Fruit fly (Drosophila melanogaster) whole organism, embryonic: Measurements from ENCODE around the gene CG15408.

Experiments
- Aef1 ChIP-seq: fragments of 200-800 bp; sonication (Bioruptor generic); IDR thresholded peaks from 3 replicates; pipeline ENCODE4 v1.3.6; 2022; ENCODE audit warnings: missing biosample characterization, missing genetic modification characterization
- CG10366 ChIP-seq: fragments of 200-800 bp; sonication (Bioruptor generic); IDR thresholded peaks from 2 replicates; pipeline ENCODE4 v1.3.6; 2022; ENCODE audit warnings: missing biosample characterization, missing genetic modification characterization
- CG12155 ChIP-seq: fragments of 200-800 bp; sonication (Bioruptor generic); optimal IDR thresholded peaks from 3 replicates; lab custom pipeline; 2016; ENCODE audit warnings: missing biosample characterization, missing genetic modification characterization
- CG12769 ChIP-seq: fragments of 200-800 bp; sonication (Bioruptor generic); optimal IDR thresholded peaks from 2 replicates; lab custom pipeline; 2019; ENCODE audit warnings: missing biosample characterization, mild to moderate bottlenecking, missing genetic modification characterization, moderate library complexity
- CG17385 ChIP-seq: fragments of 200-800 bp; sonication (Bioruptor generic); optimal IDR thresholded peaks from 3 replicates; lab custom pipeline; 2018; ENCODE audit warnings: missing biosample characterization, mild to moderate bottlenecking, missing genetic modification characterization
- CG17612 ChIP-seq: fragments of 200-800 bp; sonication (Bioruptor generic); IDR thresholded peaks from 2 replicates; pipeline ENCODE4 v1.3.6; 2022; ENCODE audit warnings: missing biosample characterization, missing genetic modification characterization
- CG18476 ChIP-seq: fragments of 200-800 bp; sonication (Bioruptor generic); optimal IDR thresholded peaks from 2 replicates; lab custom pipeline; 2016; ENCODE audit warnings: missing biosample characterization, mild to moderate bottlenecking, missing genetic modification characterization
- CG18619 ChIP-seq: fragments of 200-800 bp; sonication (Bioruptor generic); optimal IDR thresholded peaks from 3 replicates; lab custom pipeline; 2017; ENCODE audit warnings: missing biosample characterization, mild to moderate bottlenecking, missing genetic modification characterization
- CG33213 ChIP-seq: fragments of 200-800 bp; sonication (Bioruptor generic); optimal IDR thresholded peaks from 3 replicates; lab custom pipeline; 2016; ENCODE audit warnings: missing biosample characterization, missing genetic modification characterization
- CG3726 ChIP-seq: fragments of 200-800 bp; sonication (Bioruptor generic); IDR thresholded peaks from 3 replicates; pipeline ENCODE4, ENCODE4 v1.3.6; 2022; ENCODE audit warnings: missing biosample characterization, missing genetic modification characterization
- CG42726 ChIP-seq: fragments of 200-800 bp; sonication (Bioruptor generic); IDR thresholded peaks from 2 replicates; pipeline ENCODE4 v1.3.6; 2022; ENCODE audit warnings: missing biosample characterization, missing genetic modification characterization; ENCODE audit not compliant: partially characterized antibody
- CG4424 ChIP-seq: fragments of 200-800 bp; sonication (Bioruptor generic); optimal IDR thresholded peaks from 3 replicates; lab custom pipeline; 2016; ENCODE audit warnings: missing biosample characterization, missing genetic modification characterization
- CG7987 ChIP-seq: fragments of 200-800 bp; sonication (Bioruptor generic); optimal IDR thresholded peaks from 2 replicates; lab custom pipeline; 2018; ENCODE audit warnings: missing biosample characterization, mild to moderate bottlenecking, missing genetic modification characterization, moderate library complexity
- CG8290 ChIP-seq, 3 experiments: fragments of 200-800 bp; sonication (Bioruptor generic); optimal IDR thresholded peaks; 2 replicates each; lab custom pipeline; 2016 to 2019; ENCODE audit warnings: missing biosample characterization in 3 of 3, missing genetic modification characterization in 3 of 3, mild to moderate bottlenecking in 2 of 3, moderate library complexity in 1 of 3
- CG8478 ChIP-seq: fragments of >200 bp; optimal IDR thresholded peaks from 2 replicates; lab custom pipeline; 2018
- CG8765 ChIP-seq: fragments of 200-800 bp; sonication (Bioruptor generic); IDR thresholded peaks from 2 replicates; pipeline ENCODE4 v1.3.6; 2022; ENCODE audit warnings: missing biosample characterization, missing genetic modification characterization
- CG9215 ChIP-seq: fragments of 200-800 bp; sonication (Bioruptor generic); IDR thresholded peaks from 2 replicates; pipeline ENCODE4 v1.3.6; 2022; ENCODE audit warnings: missing biosample characterization, missing genetic modification characterization
- CG9727 ChIP-seq: fragments of 200-800 bp; sonication (Bioruptor generic); optimal IDR thresholded peaks from 3 replicates; lab custom pipeline; 2017; ENCODE audit warnings: missing biosample characterization, mild to moderate bottlenecking, missing genetic modification characterization
- CHES-1-like ChIP-seq: fragments of 200-800 bp; sonication (Bioruptor generic); optimal IDR thresholded peaks from 2 replicates; lab custom pipeline; 2016; ENCODE audit warnings: missing biosample characterization, missing genetic modification characterization
- D19A ChIP-seq: fragments of 200-800 bp; optimal IDR thresholded peaks from 3 replicates; lab custom pipeline; 2019; ENCODE audit warnings: missing biosample characterization, mild to moderate bottlenecking, missing genetic modification characterization, moderate library complexity
- Dip3 ChIP-seq: fragments of 200-800 bp; sonication (Bioruptor generic); optimal IDR thresholded peaks from 3 replicates; lab custom pipeline; 2016; ENCODE audit warnings: missing biosample characterization, missing genetic modification characterization
- Fer1 ChIP-seq: fragments of 200-800 bp; sonication (Bioruptor generic); optimal IDR thresholded peaks from 2 replicates; lab custom pipeline; 2017; ENCODE audit warnings: missing biosample characterization, mild to moderate bottlenecking, missing genetic modification characterization
- MTF-1 ChIP-seq: fragments of 200-800 bp; sonication (Bioruptor generic); optimal IDR thresholded peaks from 2 replicates; lab custom pipeline; 2018; ENCODE audit warnings: missing biosample characterization, mild to moderate bottlenecking, missing genetic modification characterization, borderline replicate concordance
- Max ChIP-seq: fragments of 200-800 bp; sonication (Bioruptor generic); optimal IDR thresholded peaks from 2 replicates; lab custom pipeline; 2016; ENCODE audit warnings: missing biosample characterization, mild to moderate bottlenecking, missing genetic modification characterization
- Oli ChIP-seq: fragments of 200-800 bp; sonication (Bioruptor generic); optimal IDR thresholded peaks from 2 replicates; lab custom pipeline; 2018; ENCODE audit warnings: missing biosample characterization, mild to moderate bottlenecking, missing genetic modification characterization, moderate library complexity
- Opbp ChIP-seq: fragments of 200-800 bp; sonication (Bioruptor generic); IDR thresholded peaks from 3 replicates; pipeline ENCODE4 v1.3.6; 2022; ENCODE audit warnings: missing biosample characterization, missing genetic modification characterization; ENCODE audit not compliant: partially characterized antibody
- Ptx1 ChIP-seq: fragments of 200-800 bp; sonication (Bioruptor generic); IDR thresholded peaks from 2 replicates; pipeline ENCODE4 v1.3.6; 2022; ENCODE audit warnings: missing biosample characterization, missing genetic modification characterization
- Rfx ChIP-seq: fragments of 200-800 bp; sonication (Bioruptor generic); IDR thresholded peaks from 2 replicates; pipeline ENCODE4 v1.3.6; 2022; ENCODE audit warnings: missing biosample characterization, missing genetic modification characterization
- Stat92E ChIP-seq, 3 experiments: fragments of >200 bp in 2 of 3; fragments of 200-800 bp in 1 of 3; sonication (Bioruptor generic) in 1 of 3; optimal IDR thresholded peaks; 2 replicates each; lab custom pipeline; 2017 to 2019; ENCODE audit warnings: missing biosample characterization in 3 of 3, missing genetic modification characterization in 3 of 3, mild to moderate bottlenecking in 1 of 3, moderate library complexity in 1 of 3
- ash1 ChIP-seq: fragments of 200-800 bp; sonication (Bioruptor generic); optimal IDR thresholded peaks from 2 replicates; lab custom pipeline; 2018; ENCODE audit warnings: missing biosample characterization, mild to moderate bottlenecking, missing genetic modification characterization
- danr ChIP-seq: fragments of 200-800 bp; sonication (Bioruptor generic); IDR thresholded peaks from 2 replicates; pipeline ENCODE4 v1.3.6; 2022; ENCODE audit warnings: missing biosample characterization, missing genetic modification characterization
- dm ChIP-seq: fragments of 200-800 bp; sonication (Bioruptor generic); optimal IDR thresholded peaks from 3 replicates; lab custom pipeline; 2016; ENCODE audit warnings: missing biosample characterization, missing genetic modification characterization
- ftz-f1 ChIP-seq: fragments of 200-800 bp; sonication (Bioruptor generic); optimal IDR thresholded peaks from 2 replicates; lab custom pipeline; 2016; ENCODE audit warnings: missing biosample characterization, missing genetic modification characterization
- gem ChIP-seq: fragments of 200-800 bp; sonication (Bioruptor generic); optimal IDR thresholded peaks from 2 replicates; lab custom pipeline; 2019; ENCODE audit warnings: missing biosample characterization, mild to moderate bottlenecking, missing genetic modification characterization, moderate library complexity
- ham ChIP-seq: fragments of 200-800 bp; sonication (Bioruptor generic); IDR thresholded peaks from 2 replicates; pipeline ENCODE4 v1.3.6; 2022; ENCODE audit warnings: missing biosample characterization, missing genetic modification characterization
- inv ChIP-seq: fragments of 200-800 bp; sonication (Bioruptor generic); IDR thresholded peaks from 2 replicates; pipeline ENCODE4 v1.3.6; 2022; ENCODE audit warnings: missing biosample characterization, missing genetic modification characterization; ENCODE audit not compliant: partially characterized antibody
- knrl ChIP-seq: fragments of 200-800 bp; sonication (Bioruptor generic); IDR thresholded peaks from 3 replicates; pipeline ENCODE4 v1.3.6; 2022; ENCODE audit warnings: missing biosample characterization, missing genetic modification characterization; ENCODE audit not compliant: partially characterized antibody
- maf-S ChIP-seq: fragments of 200-800 bp; sonication (Bioruptor generic); optimal IDR thresholded peaks from 2 replicates; lab custom pipeline; 2016; ENCODE audit warnings: missing biosample characterization, missing genetic modification characterization
- mam ChIP-seq: fragments of 200-800 bp; sonication (Bioruptor generic); optimal IDR thresholded peaks from 3 replicates; lab custom pipeline; 2016; ENCODE audit warnings: missing biosample characterization, missing genetic modification characterization
- nerfin-1 ChIP-seq: fragments of 200-800 bp; sonication (Bioruptor generic); optimal IDR thresholded peaks from 3 replicates; lab custom pipeline; 2019; ENCODE audit warnings: missing biosample characterization, mild to moderate bottlenecking, missing genetic modification characterization, moderate library complexity
- odd ChIP-seq: fragments of 200-800 bp; sonication (Bioruptor generic); optimal IDR thresholded peaks from 2 replicates; lab custom pipeline; 2017; ENCODE audit warnings: missing biosample characterization, mild to moderate bottlenecking, missing genetic modification characterization
- pan ChIP-seq, 4 experiments: fragments of >200 bp in 3 of 4; fragments of 200-800 bp in 1 of 4; sonication (Bioruptor generic) in 1 of 4; optimal IDR thresholded peaks in 3 of 4; IDR thresholded peaks in 1 of 4; 2 replicates each; pipeline versions ENCODE4 v1.3.6 to Lab custom; 2017 to 2022; ENCODE audit warnings: missing biosample characterization in 2 of 4, missing genetic modification characterization in 2 of 4, mixed read lengths in 1 of 4
- peb ChIP-seq: fragments of 200-800 bp; sonication (Bioruptor generic); IDR thresholded peaks from 2 replicates; pipeline ENCODE4 v1.3.6; 2022; ENCODE audit warnings: missing biosample characterization, missing genetic modification characterization
- pfk ChIP-seq: fragments of 200-800 bp; sonication (Bioruptor generic); optimal IDR thresholded peaks from 2 replicates; lab custom pipeline; 2018; ENCODE audit warnings: missing biosample characterization, mild to moderate bottlenecking, missing genetic modification characterization, moderate library complexity
- pnt ChIP-seq: fragments of 200-800 bp; sonication (Bioruptor generic); optimal IDR thresholded peaks from 3 replicates; lab custom pipeline; 2016; ENCODE audit warnings: missing biosample characterization, missing genetic modification characterization
- sim ChIP-seq: fragments of 200-800 bp; sonication (Bioruptor generic); IDR thresholded peaks from 2 replicates; pipeline ENCODE4 v1.3.6; 2022; ENCODE audit warnings: missing biosample characterization, missing genetic modification characterization
- slou ChIP-seq: fragments of 200-800 bp; sonication (Bioruptor generic); optimal IDR thresholded peaks from 3 replicates; lab custom pipeline; 2016; ENCODE audit warnings: missing biosample characterization, missing genetic modification characterization
- trh ChIP-seq: fragments of 200-800 bp; sonication (Bioruptor generic); optimal IDR thresholded peaks from 2 replicates; lab custom pipeline; 2016; ENCODE audit warnings: missing biosample characterization, missing genetic modification characterization

CG15408 gene

dm6 chr2L:3301755-3302499, 30.7 kb upstream of the CG15408 start (continued):
- TF ChIP-seq knrl (GFP tag; lab: Robert Waterston, UW) (peak; percentile 46; the same call in 2 of the 3 replicates), CG12769 (tag; lab: Kevin White, UChicago) (peak; percentile 100), pan (optimal IDR thresholded peaks at IDR 0.05; lab: Kevin White, UChicago) (no peak), pan (GFP tag; optimal IDR thresholded peaks at IDR 0.05 in 1 of 2, IDR thresholded peaks at IDR 0.05 in 1 of 2) (peak in 1 of 2 experiments; percentile 99), Oli (tag; lab: Kevin White, UChicago) (peak; percentile 99), nerfin-1 (tag; lab: Kevin White, UChicago) (peak; percentile 99), danr (peak; percentile 98), ftz-f1 (GFP tag; lab: Kevin White, UChicago) (peak; percentile 96), D19A (tag; lab: Kevin White, UChicago) (peak; percentile 98), CG12155 (GFP tag; lab: Kevin White, UChicago) (peak; percentile 99), CHES-1-like (GFP tag; lab: Kevin White, UChicago) (peak; percentile 100), trh (GFP tag; lab: Kevin White, UChicago) (peak; percentile 98), inv (GFP tag; lab: Robert Waterston, UW) (no peak), CG8478 (lab: Kevin White, UChicago) (no peak), CG8765 (GFP tag; lab: Robert Waterston, UW) (peak; percentile 99), odd (GFP tag; lab: Kevin White, UChicago) (peak; percentile 100), mam (GFP tag; lab: Kevin White, UChicago) (peak; percentile 100), pfk (peak; percentile 87), CG9215 (GFP tag; lab: Robert Waterston, UW) (peak; percentile 99), gem (tag; lab: Kevin White, UChicago) (peak; percentile 100), CG42726 (GFP tag; lab: Robert Waterston, UW) (no peak), peb (GFP tag; lab: Robert Waterston, UW) (peak; percentile 98), CG8290 (GFP tag; optimal IDR thresholded peaks at IDR 0.05; lab: Kevin White, UChicago) (peak; percentile 100), CG8290 (tag; optimal IDR thresholded peaks at IDR 0.05; lab: Kevin White, UChicago) (peak; percentile 99 to 100), ham (peak; percentile 99), Rfx (GFP tag; lab: Robert Waterston, UW) (peak; percentile 100), slou (peak; percentile 99), Opbp (GFP tag; lab: Robert Waterston, UW) (peak; percentile 47; the same call in 1 of the 3 replicates), CG3726 (GFP tag; lab: Robert Waterston, UW) (peak; percentile 99), CG18619 (peak; percentile 100), sim (GFP tag; lab: Robert Waterston, UW) (peak; percentile 96), Stat92E (GFP tag; optimal IDR thresholded peaks at IDR 0.05; lab: Kevin White, UChicago) (peak in 1 of 3 experiments; percentile 99), dm (GFP tag; lab: Kevin White, UChicago) (peak; percentile 100), CG4424 (GFP tag; lab: Kevin White, UChicago) (peak; percentile 99), Ptx1 (peak; percentile 99), MTF-1 (GFP tag; lab: Kevin White, UChicago) (peak; percentile 99), CG10366 (GFP tag; lab: Robert Waterston, UW) (peak; percentile 99), pnt (GFP tag; lab: Kevin White, UChicago) (peak; percentile 100), ash1 (GFP tag; lab: Kevin White, UChicago) (peak; percentile 99), CG17385 (GFP tag; lab: Kevin White, UChicago) (peak; percentile 99), CG33213 (GFP tag; lab: Kevin White, UChicago) (peak; percentile 100), CG9727 (peak; percentile 100), Fer1 (GFP tag; lab: Kevin White, UChicago) (peak; percentile 100), Max (GFP tag; lab: Kevin White, UChicago) (peak; percentile 99), Dip3 (peak; percentile 100), Aef1 (GFP tag; lab: Robert Waterston, UW) (peak; percentile 99), maf-S (peak; percentile 100), CG18476 (GFP tag; lab: Kevin White, UChicago) (peak; percentile 99), CG7987 (GFP tag; lab: Kevin White, UChicago) (peak; percentile 99), CG17612 (GFP tag; lab: Robert Waterston, UW) (peak; percentile 99)
